Worm (Caenorhabditis elegans) whole organism, L4 larva: ENCODE measurements around the gene clec-59.
A peak's percentile ranks its signal among the peaks of the same experiment; 100 is the strongest.

Source experiments
- F37D6.2 ChIP-seq: sonication (generic microtip); optimal IDR thresholded peaks from 2 replicates; lab custom pipeline; 2016; ENCODE audit warnings: mild to moderate bottlenecking, missing genetic modification characterization, missing compliant biosample characterization
- F49E8.2 ChIP-seq: sonication (generic microtip); optimal IDR thresholded peaks from 2 replicates; lab custom pipeline; 2016; ENCODE audit warnings: missing compliant biosample characterization, mild to moderate bottlenecking, missing genetic modification characterization, borderline replicate concordance
- T20F7.1 ChIP-seq: fragments of 200-800 bp; sonication (Bioruptor generic); optimal IDR thresholded peaks from 2 replicates; lab custom pipeline; 2018; ENCODE audit warnings: mild to moderate bottlenecking, missing genetic modification characterization, missing compliant biosample characterization
- Y75B8A.6 ChIP-seq: fragments of 200-800 bp; sonication (Bioruptor generic); IDR thresholded peaks from 2 replicates; pipeline ENCODE4 v1.3.6; 2022; ENCODE audit warnings: missing genetic modification reagents, missing genetic modification characterization, missing compliant biosample characterization
- ZK337.2 ChIP-seq: fragments of 200-800 bp; sonication (Bioruptor generic); IDR thresholded peaks from 2 replicates; pipeline ENCODE4 v1.3.6; 2022; ENCODE audit warnings: missing genetic modification reagents, missing genetic modification characterization, missing compliant biosample characterization
- attf-4 ChIP-seq: sonication (generic microtip); optimal IDR thresholded peaks from 3 replicates; lab custom pipeline; 2017; ENCODE audit warnings: missing biosample characterization, missing genetic modification characterization
- ceh-28 ChIP-seq: fragments of 150-350 bp; optimal IDR thresholded peaks from 2 replicates; lab custom pipeline; 2014; ENCODE audit warnings: missing biosample characterization, missing genetic modification reagents, missing genetic modification characterization
- ceh-32 ChIP-seq: sonication (generic microtip); optimal IDR thresholded peaks from 2 replicates; lab custom pipeline; 2016; ENCODE audit warnings: mild to moderate bottlenecking, missing genetic modification characterization, missing compliant biosample characterization; ENCODE audit not compliant: poor library complexity
- ceh-44 ChIP-seq: fragments of 200-800 bp; sonication (Bioruptor generic); IDR thresholded peaks from 2 replicates; pipeline ENCODE4 v1.3.6; 2022; ENCODE audit warnings: missing genetic modification reagents, missing genetic modification characterization, missing compliant biosample characterization
- ceh-82 ChIP-seq: sonication (generic microtip); optimal IDR thresholded peaks from 2 replicates; lab custom pipeline; 2017; ENCODE audit warnings: missing biosample characterization, missing genetic modification characterization
- ces-1 ChIP-seq: fragments of 150-350 bp; sonication (generic microtip); optimal IDR thresholded peaks from 4 replicates; lab custom pipeline; 2014; ENCODE audit warnings: missing biosample characterization, missing genetic modification reagents, missing genetic modification characterization
- cey-2 ChIP-seq: sonication (generic microtip); optimal IDR thresholded peaks from 3 replicates; lab custom pipeline; 2017; ENCODE audit warnings: missing genetic modification characterization, mild to moderate bottlenecking, missing compliant biosample characterization, antibody characterized with exemption, borderline replicate concordance; ENCODE audit not compliant: insufficient read depth
- ctbp-1 ChIP-seq: fragments of 200-800 bp; sonication (Bioruptor generic); IDR thresholded peaks from 2 replicates; pipeline ENCODE4 v1.3.6; 2022; ENCODE audit warnings: missing genetic modification reagents, missing genetic modification characterization, missing compliant biosample characterization
- daf-12 ChIP-seq: fragments of 150-350 bp; optimal IDR thresholded peaks from 2 replicates; lab custom pipeline; 2014; ENCODE audit warnings: missing biosample characterization, missing genetic modification reagents, missing genetic modification characterization
- daf-8 ChIP-seq: fragments of 200-800 bp; sonication (Bioruptor generic); IDR thresholded peaks from 2 replicates; pipeline ENCODE4 v1.3.6; 2022; ENCODE audit warnings: missing genetic modification characterization, missing compliant biosample characterization
- dpl-1 ChIP-seq: fragments of 150-350 bp; optimal IDR thresholded peaks from 2 replicates; lab custom pipeline; 2014; ENCODE audit warnings: missing biosample characterization, missing genetic modification reagents, missing genetic modification characterization
- dve-1 ChIP-seq: sonication (generic microtip); optimal IDR thresholded peaks from 2 replicates; lab custom pipeline; 2017; ENCODE audit warnings: antibody characterized with exemption, mild to moderate bottlenecking, missing genetic modification characterization, missing compliant biosample characterization; ENCODE audit not compliant: insufficient read depth
- egl-27 ChIP-seq: sonication (generic microtip); optimal IDR thresholded peaks from 3 replicates; lab custom pipeline; 2017; ENCODE audit warnings: missing biosample characterization, missing genetic modification reagents, missing genetic modification characterization
- egl-43 ChIP-seq: fragments of 200-800 bp; sonication (Bioruptor generic); IDR thresholded peaks from 2 replicates; pipeline ENCODE4 v1.3.6; 2022; ENCODE audit warnings: missing genetic modification reagents, missing genetic modification characterization, missing compliant biosample characterization
- fos-1 ChIP-seq: fragments of 150-350 bp; optimal IDR thresholded peaks from 2 replicates; lab custom pipeline; 2014; ENCODE audit warnings: missing biosample characterization, missing genetic modification characterization
- gei-8 ChIP-seq: fragments of 200-800 bp; sonication (Bioruptor generic); optimal IDR thresholded peaks from 2 replicates; lab custom pipeline; 2018; ENCODE audit warnings: mild to moderate bottlenecking, missing genetic modification characterization, missing compliant biosample characterization
- hif-1 ChIP-seq, 2 experiments: sonication (generic microtip); optimal IDR thresholded peaks; 2 replicates each; lab custom pipeline; 2016 to 2017; ENCODE audit warnings: missing compliant biosample characterization in 2 of 2, missing genetic modification characterization in 2 of 2, missing genetic modification reagents in 2 of 2, missing genotype in 2 of 2, mild to moderate bottlenecking in 1 of 2
- hlh-11 ChIP-seq: fragments of 200-800 bp; sonication (Bioruptor generic); optimal IDR thresholded peaks from 2 replicates; lab custom pipeline; 2018; ENCODE audit warnings: mild to moderate bottlenecking, missing genetic modification characterization, missing compliant biosample characterization
- jun-1 ChIP-seq: fragments of 150-350 bp; optimal IDR thresholded peaks from 2 replicates; lab custom pipeline; 2014; ENCODE audit warnings: missing biosample characterization, missing genetic modification reagents, missing genetic modification characterization
- lim-7 ChIP-seq: fragments of 200-800 bp; sonication (Bioruptor generic); IDR thresholded peaks from 2 replicates; pipeline ENCODE4 v1.3.6; 2022; ENCODE audit warnings: missing genetic modification characterization, missing compliant biosample characterization
- lin-38 ChIP-seq: fragments of 200-800 bp; sonication (Bioruptor generic); IDR thresholded peaks from 2 replicates; pipeline ENCODE4 v1.3.6; 2022; ENCODE audit warnings: missing genetic modification reagents, missing genetic modification characterization, missing compliant biosample characterization
- lir-3 ChIP-seq: sonication (generic microtip); optimal IDR thresholded peaks from 2 replicates; lab custom pipeline; 2016; ENCODE audit warnings: mild to moderate bottlenecking, missing genetic modification characterization, missing compliant biosample characterization
- lsy-2 ChIP-seq, 2 experiments: fragments of 150-350 bp in 1 of 2; sonication (generic microtip) in 1 of 2; optimal IDR thresholded peaks; 2 replicates each; lab custom pipeline; 2014 to 2017; ENCODE audit warnings: missing biosample characterization in 2 of 2, missing genetic modification characterization in 2 of 2
- madf-5 ChIP-seq, 2 experiments: fragments of 200-800 bp; sonication (Bioruptor generic); IDR thresholded peaks; 2 replicates each; pipeline ENCODE4 v1.3.6; 2022; ENCODE audit warnings: missing compliant biosample characterization in 2 of 2, missing genetic modification characterization in 2 of 2
- madf-9 ChIP-seq: fragments of 200-800 bp; sonication (Bioruptor generic); conservative IDR thresholded peaks from 2 replicates; pipeline ENCODE4 v1.3.6; 2022; ENCODE audit warnings: missing genetic modification reagents, missing genetic modification characterization, missing compliant biosample characterization
- mep-1 ChIP-seq: fragments of 150-350 bp; sonication (generic microtip); optimal IDR thresholded peaks from 3 replicates; lab custom pipeline; 2014; ENCODE audit warnings: missing biosample characterization, missing genetic modification characterization
- mes-2 ChIP-seq: sonication (generic microtip); optimal IDR thresholded peaks from 2 replicates; lab custom pipeline; 2016; ENCODE audit warnings: missing genotype, mild to moderate bottlenecking, missing genetic modification characterization, missing compliant biosample characterization; ENCODE audit not compliant: poor library complexity, severe bottlenecking
- mxl-2 ChIP-seq: fragments of 200-800 bp; sonication (Bioruptor generic); conservative IDR thresholded peaks from 2 replicates; pipeline ENCODE4 v1.3.6; 2022; ENCODE audit warnings: missing genetic modification reagents, missing genetic modification characterization, missing compliant biosample characterization
- nhr-10 ChIP-seq: fragments of 150-350 bp; optimal IDR thresholded peaks from 2 replicates; lab custom pipeline; 2014; ENCODE audit warnings: missing biosample characterization, missing genetic modification characterization
- nhr-102 ChIP-seq: sonication (generic microtip); optimal IDR thresholded peaks from 2 replicates; lab custom pipeline; 2016; ENCODE audit warnings: mild to moderate bottlenecking, missing genetic modification characterization, moderate library complexity, missing compliant biosample characterization
- nhr-11 ChIP-seq: fragments of 150-350 bp; optimal IDR thresholded peaks from 2 replicates; lab custom pipeline; 2014; ENCODE audit warnings: missing biosample characterization, missing genetic modification characterization
- nhr-111 ChIP-seq: fragments of 200-800 bp; sonication (Bioruptor generic); optimal IDR thresholded peaks from 2 replicates; lab custom pipeline; 2018; ENCODE audit warnings: mild to moderate bottlenecking, missing genetic modification characterization, missing compliant biosample characterization
- nhr-237 ChIP-seq: sonication (generic microtip); optimal IDR thresholded peaks from 2 replicates; lab custom pipeline; 2017; ENCODE audit warnings: missing biosample characterization, missing genetic modification characterization
- nhr-28 ChIP-seq: fragments of 150-350 bp; optimal IDR thresholded peaks from 2 replicates; lab custom pipeline; 2014; ENCODE audit warnings: missing biosample characterization, missing genetic modification characterization
- nhr-41 ChIP-seq: fragments of 200-800 bp; sonication (Bioruptor generic); IDR thresholded peaks from 2 replicates; pipeline ENCODE4 v1.3.6; 2022; ENCODE audit warnings: missing genetic modification reagents, missing genetic modification characterization, missing compliant biosample characterization
- nhr-48 ChIP-seq: sonication (generic microtip); optimal IDR thresholded peaks from 2 replicates; lab custom pipeline; 2016; ENCODE audit warnings: mild to moderate bottlenecking, missing genetic modification characterization, missing compliant biosample characterization
- pqm-1 ChIP-seq: sonication (generic microtip); optimal IDR thresholded peaks from 2 replicates; lab custom pipeline; 2017; ENCODE audit warnings: missing biosample characterization, missing genetic modification characterization
- set-16 ChIP-seq: fragments of 200-800 bp; sonication (Bioruptor generic); IDR thresholded peaks from 2 replicates; pipeline ENCODE4 v1.3.6; 2022; ENCODE audit warnings: missing genetic modification reagents, missing genetic modification characterization, missing compliant biosample characterization
- skn-1 ChIP-seq: fragments of 150-350 bp; optimal IDR thresholded peaks from 2 replicates; lab custom pipeline; 2014; ENCODE audit warnings: missing biosample characterization, missing genetic modification characterization
- snpc-4 ChIP-seq: fragments of 150-350 bp; optimal IDR thresholded peaks from 2 replicates; lab custom pipeline; 2014; ENCODE audit warnings: missing biosample characterization, missing genetic modification characterization
- spr-1 ChIP-seq: sonication (generic microtip); optimal IDR thresholded peaks from 2 replicates; lab custom pipeline; 2016; ENCODE audit warnings: mild to moderate bottlenecking, missing genetic modification characterization, missing compliant biosample characterization
- tra-1 ChIP-seq: fragments of 200-800 bp; sonication (Bioruptor generic); IDR thresholded peaks from 2 replicates; pipeline ENCODE4 v1.3.6; 2022; ENCODE audit warnings: missing genetic modification reagents, missing genetic modification characterization, missing compliant biosample characterization
- unc-130 ChIP-seq: sonication (generic microtip); optimal IDR thresholded peaks from 2 replicates; lab custom pipeline; 2016; ENCODE audit warnings: missing genetic modification reagents, missing genetic modification characterization, missing compliant biosample characterization
- unc-62 ChIP-seq, 3 experiments: fragments of 150-350 bp in 1 of 3; sonication (generic microtip); optimal IDR thresholded peaks in 2 of 3; peaks in 1 of 3; 1 replicate in 1 of 3; 2 replicates in 2 of 3; lab custom pipeline; 2014 to 2017; ENCODE audit warnings: missing biosample characterization in 3 of 3, missing genetic modification characterization in 3 of 3, missing genetic modification reagents in 3 of 3, missing genotype in 1 of 3
- zfp-2 ChIP-seq: sonication (generic microtip); optimal IDR thresholded peaks from 2 replicates; lab custom pipeline; 2016; ENCODE audit warnings: mild to moderate bottlenecking, missing genetic modification characterization, missing compliant biosample characterization

Gene clec-59

ce11 chrII:10527649-10528134 lies 48.4 kb upstream of the clec-59 start, which contains the start of gene mab-10 (continued):
- TF ChIP-seq nhr-102 (tag; lab: Kevin White, UChicago) (peak; percentile 17), lin-38 (0 out of 2 replicates have a peak, but pooled peaks have one; percentile 19), F49E8.2 (tag; lab: Kevin White, UChicago) (no peak), ces-1 (no peak), unc-62 (GFP tag; optimal IDR thresholded peaks at IDR 0.05 in 1 of 2; lab: Kevin White, UChicago) (no peak), unc-62 (tag; optimal IDR thresholded peaks at IDR 0.05; lab: Kevin White, UChicago) (no peak), daf-12 (no peak), mxl-2 (no peak), madf-9 (GFP tag; lab: Robert Waterston, UW) (no peak), attf-4 (tag; lab: Kevin White, UChicago) (no peak), fos-1 (no peak), nhr-28 (tag; lab: Kevin White, UChicago) (peak; percentile 64), F37D6.2 (tag; lab: Kevin White, UChicago) (peak; percentile 17), egl-43 (GFP tag; lab: Robert Waterston, UW) (no peak), lim-7 (GFP tag; lab: Robert Waterston, UW) (0 out of 2 replicates have a peak, but pooled peaks have one; percentile 7), pqm-1 (peak; percentile 15), nhr-111 (no peak), skn-1 (tag; lab: Kevin White, UChicago) (no peak), nhr-48 (tag; lab: Kevin White, UChicago) (peak; percentile 20), ceh-82 (tag; lab: Kevin White, UChicago) (no peak), hlh-11 (peak; percentile 90), spr-1 (tag; lab: Kevin White, UChicago) (no peak), daf-8 (GFP tag; lab: Robert Waterston, UW) (no peak), egl-27 (tag; lab: Kevin White, UChicago) (no peak), set-16 (GFP tag; lab: Robert Waterston, UW) (peak; percentile 98), Y75B8A.6 (GFP tag; lab: Robert Waterston, UW) (no peak), nhr-237 (tag; lab: Kevin White, UChicago) (no peak), unc-130 (GFP tag; lab: Kevin White, UChicago) (no peak), dve-1 (peak; percentile 67), dpl-1 (GFP tag; lab: Kevin White, UChicago) (no peak), lir-3 (tag; lab: Kevin White, UChicago) (no peak), tra-1 (GFP tag; lab: Robert Waterston, UW) (no peak), ctbp-1 (GFP tag; lab: Robert Waterston, UW) (0 out of 2 replicates have a peak, but pooled peaks have one; percentile 41), zfp-2 (tag; lab: Kevin White, UChicago) (no peak), ZK337.2 (GFP tag; lab: Robert Waterston, UW) (no peak), gei-8 (GFP tag; lab: Kevin White, UChicago) (peak; percentile 20), cey-2 (tag; lab: Kevin White, UChicago) (no peak), mes-2 (tag; lab: Kevin White, UChicago) (peak; percentile 55), ceh-28 (tag; lab: Kevin White, UChicago) (no peak), ceh-44 (GFP tag; lab: Robert Waterston, UW) (no peak), ceh-32 (tag; lab: Kevin White, UChicago) (peak; percentile 40), lsy-2 (tag; optimal IDR thresholded peaks at IDR 0.05; lab: Kevin White, UChicago) (peak in 1 of 2 experiments; percentile 53), nhr-10 (tag; lab: Kevin White, UChicago) (no peak), nhr-41 (no peak), madf-5 (GFP tag; IDR thresholded peaks at IDR 0.05; lab: Robert Waterston, UW) (0 out of 4 replicates have a peak, but pooled peaks of 1 of the 2 experiments have one; percentile 25), nhr-11 (tag; lab: Kevin White, UChicago) (peak; percentile 37), mep-1 (tag; lab: Kevin White, UChicago) (peak; percentile 64), T20F7.1 (no peak), hif-1 (tag; optimal IDR thresholded peaks at IDR 0.05; lab: Kevin White, UChicago) (peak in 1 of 2 experiments; percentile 63), snpc-4 (tag; lab: Kevin White, UChicago) (no peak), jun-1 (tag; lab: Kevin White, UChicago) (no peak)
